Fruit fly (Drosophila melanogaster): ENCODE measurements around the gene Uch.

The Uch gene

dm6 chr2L:2181971-2182643 lies 31.9 kb downstream of the Uch start:
- TF ChIP-seq CG7045 (GFP tag; optimal IDR thresholded peaks at IDR 0.05) (no peak), kay (GFP tag; ENCODE audit: borderline replicate concordance) (no peak), cnc (optimal IDR thresholded peaks at IDR 0.05) (no peak), Crg-1 (GFP tag; optimal IDR thresholded peaks at IDR 0.05) (no peak), ovo (GFP tag; optimal IDR thresholded peaks at IDR 0.05) (no peak), CG5204 (GFP tag; optimal IDR thresholded peaks at IDR 0.05) (no peak), CG7101 (tag; optimal IDR thresholded peaks at IDR 0.05) (no peak), cic (GFP tag; optimal IDR thresholded peaks at IDR 0.05) (no peak), Clk (GFP tag; optimal IDR thresholded peaks at IDR 0.05) (no peak)

dm6 chr2L:2180665-2181064 lies 33.3 kb downstream of the Uch start:
- TF ChIP-seq pad (GFP tag; optimal IDR thresholded peaks at IDR 0.05): no peak
- no peak for TF ChIP-seq CG11617 (GFP tag; optimal IDR thresholded peaks at IDR 0.05)
- no peak for TF ChIP-seq CG7101 (tag; optimal IDR thresholded peaks at IDR 0.05)
- TF ChIP-seq Mnt (GFP tag; optimal IDR thresholded peaks at IDR 0.05): no peak
- TF ChIP-seq tj (GFP tag; optimal IDR thresholded peaks at IDR 0.05): no peak
- no peak for TF ChIP-seq CG12768 (GFP tag; optimal IDR thresholded peaks at IDR 0.05)
- TF ChIP-seq CG1620 (GFP tag; optimal IDR thresholded peaks at IDR 0.05): no peak
- no peak for TF ChIP-seq Hr96 (GFP tag; optimal IDR thresholded peaks at IDR 0.05)
- no peak for TF ChIP-seq bab1 (GFP tag; optimal IDR thresholded peaks at IDR 0.05)
- TF ChIP-seq Clk (GFP tag; optimal IDR thresholded peaks at IDR 0.05): no peak
- no peak for TF ChIP-seq cic (GFP tag; optimal IDR thresholded peaks at IDR 0.05)
- no peak for TF ChIP-seq ovo (GFP tag; optimal IDR thresholded peaks at IDR 0.05)
- no peak for TF ChIP-seq cnc (optimal IDR thresholded peaks at IDR 0.05)
- no peak for TF ChIP-seq CG7045 (GFP tag; optimal IDR thresholded peaks at IDR 0.05)
- no peak for TF ChIP-seq toe (GFP tag; optimal IDR thresholded peaks at IDR 0.05)
- TF ChIP-seq CG5204 (GFP tag; optimal IDR thresholded peaks at IDR 0.05): no peak
- TF ChIP-seq CG33017 (tag; optimal IDR thresholded peaks at IDR 0.05): no peak

- TF ChIP-seq ovo (GFP tag; optimal IDR thresholded peaks at IDR 0.05) (no peak), bab1 (GFP tag; optimal IDR thresholded peaks at IDR 0.05) (no peak), CG5204 (GFP tag; optimal IDR thresholded peaks at IDR 0.05) (no peak), Clk (GFP tag; optimal IDR thresholded peaks at IDR 0.05) (no peak), CG14711 (tag; optimal IDR thresholded peaks at IDR 0.05) (peak; percentile 33), Hr96 (GFP tag; optimal IDR thresholded peaks at IDR 0.05) (peak; percentile 10), Mnt (GFP tag; optimal IDR thresholded peaks at IDR 0.05) (no peak), tj (GFP tag; optimal IDR thresholded peaks at IDR 0.05) (peak; percentile 2), CG7045 (GFP tag; optimal IDR thresholded peaks at IDR 0.05) (peak; percentile 25), toe (GFP tag; optimal IDR thresholded peaks at IDR 0.05) (peak; percentile 14), CG12768 (GFP tag; optimal IDR thresholded peaks at IDR 0.05) (no peak), CG33017 (tag; optimal IDR thresholded peaks at IDR 0.05) (peak; percentile 14), CG1620 (GFP tag; optimal IDR thresholded peaks at IDR 0.05) (no peak), kay (GFP tag; ENCODE audit: borderline replicate concordance) (no peak), CG11617 (GFP tag; optimal IDR thresholded peaks at IDR 0.05) (no peak), CG7101 (tag; optimal IDR thresholded peaks at IDR 0.05) (peak; percentile 41)
Measured at dm6 chr2L:2180120-2180539, 33.9 kb downstream of the Uch start.

- TF ChIP-seq cic (GFP tag; optimal IDR thresholded peaks at IDR 0.05) (peak; percentile 2), CG14711 (tag; optimal IDR thresholded peaks at IDR 0.05) (no peak)
Measured at dm6 chr2L:2179366-2179765, 34.6 kb downstream of the Uch start.

dm6 chr2L:2178810-2179143 lies 35.2 kb downstream of the Uch start:
- no peak for TF ChIP-seq cnc (optimal IDR thresholded peaks at IDR 0.05)
- TF ChIP-seq Mnt (GFP tag; optimal IDR thresholded peaks at IDR 0.05): no peak
- no peak for TF ChIP-seq pad (GFP tag; optimal IDR thresholded peaks at IDR 0.05)
- no peak for TF ChIP-seq cic (GFP tag; optimal IDR thresholded peaks at IDR 0.05)
- TF ChIP-seq tj (GFP tag; optimal IDR thresholded peaks at IDR 0.05): no peak
- no peak for TF ChIP-seq toe (GFP tag; optimal IDR thresholded peaks at IDR 0.05)
- TF ChIP-seq bab1 (GFP tag; optimal IDR thresholded peaks at IDR 0.05): no peak
- no peak for TF ChIP-seq CG1620 (GFP tag; optimal IDR thresholded peaks at IDR 0.05)
- TF ChIP-seq CG5204 (GFP tag; optimal IDR thresholded peaks at IDR 0.05): no peak
- no peak for TF ChIP-seq CG14711 (tag; optimal IDR thresholded peaks at IDR 0.05)
- no peak for TF ChIP-seq kay (GFP tag; ENCODE audit: borderline replicate concordance)
- TF ChIP-seq CG33017 (tag; optimal IDR thresholded peaks at IDR 0.05): no peak
- no peak for TF ChIP-seq ovo (GFP tag; optimal IDR thresholded peaks at IDR 0.05)
- no peak for TF ChIP-seq Clk (GFP tag; optimal IDR thresholded peaks at IDR 0.05)
- TF ChIP-seq CG7101 (tag; optimal IDR thresholded peaks at IDR 0.05): no peak

dm6 chr2L:2177969-2178809 lies 35.8 kb downstream of the Uch start, which contains the start of gene aop:
aop (minus strand) TSS chr2L:2178754.
- peak; percentile 54 for TF ChIP-seq Hr96 (GFP tag; optimal IDR thresholded peaks at IDR 0.05)
- peak; percentile 53 for TF ChIP-seq pad (GFP tag; optimal IDR thresholded peaks at IDR 0.05)
- peak; percentile 35 for TF ChIP-seq ovo (GFP tag; optimal IDR thresholded peaks at IDR 0.05)
- TF ChIP-seq CG11617 (GFP tag; optimal IDR thresholded peaks at IDR 0.05): peak; percentile 80
- no peak for TF ChIP-seq CG1620 (GFP tag; optimal IDR thresholded peaks at IDR 0.05)
- peak; percentile 27 for TF ChIP-seq CG7045 (GFP tag; optimal IDR thresholded peaks at IDR 0.05)
- peak; percentile 48 for TF ChIP-seq bab1 (GFP tag; optimal IDR thresholded peaks at IDR 0.05)
- peak; percentile 15 for TF ChIP-seq CG14711 (tag; optimal IDR thresholded peaks at IDR 0.05)
- peak; percentile 38 for TF ChIP-seq kay (GFP tag; ENCODE audit: borderline replicate concordance)
- TF ChIP-seq Crg-1 (GFP tag; optimal IDR thresholded peaks at IDR 0.05): peak; percentile 63
- no peak for TF ChIP-seq cnc (optimal IDR thresholded peaks at IDR 0.05)
- peak; percentile 35 for TF ChIP-seq CG5204 (GFP tag; optimal IDR thresholded peaks at IDR 0.05)
- TF ChIP-seq cic (GFP tag; optimal IDR thresholded peaks at IDR 0.05): peak; percentile 77
- TF ChIP-seq CG7101 (tag; optimal IDR thresholded peaks at IDR 0.05): peak; percentile 62
- peak; percentile 73 for TF ChIP-seq Mnt (GFP tag; optimal IDR thresholded peaks at IDR 0.05)
- peak; percentile 31 for TF ChIP-seq Clk (GFP tag; optimal IDR thresholded peaks at IDR 0.05)
- peak; percentile 13 for TF ChIP-seq toe (GFP tag; optimal IDR thresholded peaks at IDR 0.05)
- TF ChIP-seq CG33017 (tag; optimal IDR thresholded peaks at IDR 0.05): no peak
- TF ChIP-seq tj (GFP tag; optimal IDR thresholded peaks at IDR 0.05): peak; percentile 84
- peak; percentile 60 for TF ChIP-seq CG12768 (GFP tag; optimal IDR thresholded peaks at IDR 0.05)
